Worm (Caenorhabditis elegans) whole organism, L4 larva: ENCODE results near the gene ZK1010.4.

Experiments
- ZK337.2 ChIP-seq: fragments of 200-800 bp; sonication (Bioruptor generic); IDR thresholded peaks from 2 replicates; pipeline ENCODE4 v1.3.6; 2022; ENCODE audit warnings: missing genetic modification reagents, missing genetic modification characterization, missing compliant biosample characterization
- ama-1 ChIP-seq: fragments of 150-350 bp; optimal IDR thresholded peaks from 2 replicates; lab custom pipeline; 2014; ENCODE audit warnings: inconsistent platforms, mixed read lengths
- daf-16 ChIP-seq, 3 experiments: sonication (generic microtip); optimal IDR thresholded peaks; 2 replicates each; lab custom pipeline; 2016 to 2017; ENCODE audit warnings: missing genetic modification characterization in 3 of 3, missing genetic modification reagents in 3 of 3, mild to moderate bottlenecking in 2 of 3, missing compliant biosample characterization in 2 of 3, missing biosample characterization in 1 of 3, moderate library complexity in 1 of 3
- fkh-10 ChIP-seq: fragments of 150-350 bp; optimal IDR thresholded peaks from 2 replicates; lab custom pipeline; 2014; ENCODE audit warnings: missing biosample characterization, missing genetic modification reagents, missing genetic modification characterization
- lin-38 ChIP-seq: fragments of 200-800 bp; sonication (Bioruptor generic); IDR thresholded peaks from 2 replicates; pipeline ENCODE4 v1.3.6; 2022; ENCODE audit warnings: missing genetic modification reagents, missing genetic modification characterization, missing compliant biosample characterization
- mep-1 ChIP-seq: fragments of 150-350 bp; sonication (generic microtip); optimal IDR thresholded peaks from 3 replicates; lab custom pipeline; 2014; ENCODE audit warnings: missing biosample characterization, missing genetic modification characterization
- nhr-10 ChIP-seq: fragments of 150-350 bp; optimal IDR thresholded peaks from 2 replicates; lab custom pipeline; 2014; ENCODE audit warnings: missing biosample characterization, missing genetic modification characterization
- nhr-11 ChIP-seq: fragments of 150-350 bp; optimal IDR thresholded peaks from 2 replicates; lab custom pipeline; 2014; ENCODE audit warnings: missing biosample characterization, missing genetic modification characterization
- skn-1 ChIP-seq: fragments of 150-350 bp; optimal IDR thresholded peaks from 2 replicates; lab custom pipeline; 2014; ENCODE audit warnings: missing biosample characterization, missing genetic modification characterization
- ztf-11 ChIP-seq: fragments of 150-350 bp; optimal IDR thresholded peaks from 2 replicates; lab custom pipeline; 2014; ENCODE audit warnings: missing biosample characterization, missing genetic modification characterization

- no peak for TF ChIP-seq lin-38 (GFP tag; lab: Robert Waterston, UW)
- no peak for TF ChIP-seq daf-16 (GFP tag; optimal IDR thresholded peaks at IDR 0.05; lab: Kevin White, UChicago)
- peak; percentile 94 for TF ChIP-seq daf-16 (tag; optimal IDR thresholded peaks at IDR 0.05; lab: Kevin White, UChicago)
- no peak for TF ChIP-seq ZK337.2 (GFP tag; lab: Robert Waterston, UW)
- no peak for TF ChIP-seq nhr-10 (tag; lab: Kevin White, UChicago)
- no peak for TF ChIP-seq ama-1 (lab: Kevin White, UChicago)
- TF ChIP-seq skn-1 = no peak
- no peak for TF ChIP-seq nhr-11 (tag; lab: Kevin White, UChicago)
- TF ChIP-seq ztf-11 = no peak
- TF ChIP-seq fkh-10 (GFP tag; lab: Kevin White, UChicago) = no peak
- TF ChIP-seq mep-1 (tag; lab: Kevin White, UChicago) = no peak
Observed at ce11 chrIII:13020741-13021140, 39.9 kb downstream of the ZK1010.4 start, which contains the start of gene cyp-13A11.
